Fruit fly (Drosophila melanogaster): ENCODE measurements around the gene CG43345.

dm6 chr2L:21206193-21206592, 37.8 kb upstream of the CG43345 start, which contains the start of gene clumsy:
- TF ChIP-seq Myc (optimal IDR thresholded peaks at IDR 0.05) (no peak), usp (GFP tag; optimal IDR thresholded peaks at IDR 0.05) (no peak), Dif (GFP tag; optimal IDR thresholded peaks at IDR 0.05; ENCODE audit: partially characterized antibody) (no peak), Hr78 (GFP tag; optimal IDR thresholded peaks at IDR 0.05) (no peak), foxo (GFP tag; optimal IDR thresholded peaks at IDR 0.05) (no peak), dl (GFP tag; optimal IDR thresholded peaks at IDR 0.05; ENCODE audit: insufficient read depth in 1 of 2, partially characterized antibody in 2 of 2) (no peak), HLH106 (tag; optimal IDR thresholded peaks at IDR 0.05) (no peak), N (GFP tag; optimal IDR thresholded peaks at IDR 0.05) (no peak), lola (GFP tag; optimal IDR thresholded peaks at IDR 0.05) (no peak)
